Fruit fly (Drosophila melanogaster) whole organism, embryonic: ENCODE data around the gene Mettl4.

Experiments used
- Atf-2 ChIP-seq: fragments of 200-800 bp; sonication (Bioruptor generic); optimal IDR thresholded peaks from 2 replicates; lab custom pipeline; 2016; ENCODE audit warnings: missing biosample characterization, missing genetic modification characterization
- Bteb2 ChIP-seq: fragments of 200-800 bp; sonication (Bioruptor generic); optimal IDR thresholded peaks from 2 replicates; lab custom pipeline; 2016; ENCODE audit warnings: missing biosample characterization, missing genetic modification characterization
- CG10431 ChIP-seq: fragments of 200-800 bp; sonication (Bioruptor generic); optimal IDR thresholded peaks from 3 replicates; lab custom pipeline; 2018; ENCODE audit warnings: missing biosample characterization, mild to moderate bottlenecking, missing genetic modification characterization
- CG10654 ChIP-seq: fragments of 200-800 bp; sonication (Bioruptor generic); optimal IDR thresholded peaks from 2 replicates; lab custom pipeline; 2016; ENCODE audit warnings: missing biosample characterization, missing genetic modification characterization
- CG11504 ChIP-seq: fragments of 200-800 bp; sonication (Bioruptor generic); optimal IDR thresholded peaks from 3 replicates; lab custom pipeline; 2019; ENCODE audit warnings: missing biosample characterization, mild to moderate bottlenecking, missing genetic modification characterization, moderate library complexity
- CG12744 ChIP-seq: fragments of 200-800 bp; sonication (Bioruptor generic); optimal IDR thresholded peaks from 2 replicates; lab custom pipeline; 2016; ENCODE audit warnings: missing biosample characterization, missing genetic modification characterization
- CG12942 ChIP-seq: fragments of 200-800 bp; sonication (Bioruptor generic); optimal IDR thresholded peaks from 3 replicates; lab custom pipeline; 2016; ENCODE audit warnings: missing biosample characterization, missing genetic modification characterization
- CG16815 ChIP-seq: fragments of 200-800 bp; sonication (Bioruptor generic); optimal IDR thresholded peaks from 3 replicates; lab custom pipeline; 2017; ENCODE audit warnings: missing biosample characterization, mild to moderate bottlenecking, missing genetic modification characterization
- CG30020 ChIP-seq: fragments of 200-800 bp; optimal IDR thresholded peaks from 2 replicates; lab custom pipeline; 2019; ENCODE audit warnings: missing biosample characterization, mild to moderate bottlenecking, missing genetic modification characterization, moderate library complexity
- CG33213 ChIP-seq: fragments of 200-800 bp; sonication (Bioruptor generic); optimal IDR thresholded peaks from 3 replicates; lab custom pipeline; 2016; ENCODE audit warnings: missing biosample characterization, missing genetic modification characterization
- CG34422 ChIP-seq: fragments of 200-800 bp; sonication (Bioruptor generic); IDR thresholded peaks from 3 replicates; pipeline ENCODE4 v1.3.6; 2022; ENCODE audit warnings: missing biosample characterization, missing genetic modification characterization
- CG3995 ChIP-seq: fragments of 200-800 bp; sonication (Bioruptor generic); optimal IDR thresholded peaks from 3 replicates; lab custom pipeline; 2016; ENCODE audit warnings: missing biosample characterization, missing genetic modification characterization
- CG4820 ChIP-seq: fragments of 200-800 bp; sonication (Bioruptor generic); optimal IDR thresholded peaks from 3 replicates; lab custom pipeline; 2016; ENCODE audit warnings: missing biosample characterization, missing genetic modification characterization
- CG6272 ChIP-seq: fragments of 200-800 bp; sonication (Bioruptor generic); IDR thresholded peaks from 2 replicates; pipeline ENCODE4 v1.3.6; 2022; ENCODE audit warnings: missing biosample characterization, missing genetic modification characterization
- CG6654 ChIP-seq: fragments of 200-800 bp; sonication (Bioruptor generic); optimal IDR thresholded peaks from 2 replicates; lab custom pipeline; 2017; ENCODE audit warnings: missing biosample characterization, mild to moderate bottlenecking, missing genetic modification characterization
- CG9609 ChIP-seq: fragments of 200-800 bp; sonication (Bioruptor generic); optimal IDR thresholded peaks from 3 replicates; lab custom pipeline; 2016; ENCODE audit warnings: missing biosample characterization, missing genetic modification characterization
- Dbx ChIP-seq: fragments of 200-800 bp; sonication (Bioruptor generic); IDR thresholded peaks from 3 replicates; pipeline ENCODE4 v1.3.6; 2022; ENCODE audit warnings: missing biosample characterization, missing genetic modification characterization
- E2f2 ChIP-seq: fragments of 200-800 bp; sonication (Bioruptor generic); IDR thresholded peaks from 2 replicates; pipeline ENCODE4 v1.3.6; 2022; ENCODE audit warnings: missing biosample characterization, missing genetic modification characterization
- GATAe ChIP-seq: fragments of 200-800 bp; sonication (Bioruptor generic); conservative IDR thresholded peaks from 2 replicates; pipeline ENCODE4 v1.3.6; 2022; ENCODE audit warnings: missing biosample characterization, missing genetic modification characterization
- Gug ChIP-seq: fragments of 200-800 bp; sonication (Bioruptor generic); IDR thresholded peaks from 4 replicates; pipeline ENCODE4 v1.3.6; 2022; ENCODE audit warnings: missing biosample characterization, missing genetic modification characterization
- HLHmδ ChIP-seq: fragments of 200-800 bp; sonication (Bioruptor generic); optimal IDR thresholded peaks from 2 replicates; lab custom pipeline; 2018; ENCODE audit warnings: missing biosample characterization, mild to moderate bottlenecking, missing genetic modification characterization, moderate library complexity
- Lpt ChIP-seq: fragments of >200 bp; optimal IDR thresholded peaks from 2 replicates; lab custom pipeline; 2018; ENCODE audit warnings: missing biosample characterization, missing genetic modification characterization
- Poxn ChIP-seq: fragments of 200-800 bp; sonication (Bioruptor generic); IDR thresholded peaks from 2 replicates; pipeline ENCODE4 v1.3.6; 2022; ENCODE audit warnings: missing biosample characterization, missing genetic modification characterization
- Sin3A ChIP-seq: fragments of >200 bp; optimal IDR thresholded peaks from 2 replicates; lab custom pipeline; 2018
- TFAM ChIP-seq: fragments of 200-800 bp; sonication (Bioruptor generic); optimal IDR thresholded peaks from 2 replicates; lab custom pipeline; 2017; ENCODE audit warnings: missing biosample characterization, missing genetic modification characterization, inconsistent platforms
- amos ChIP-seq: fragments of 200-800 bp; sonication (Bioruptor generic); IDR thresholded peaks from 2 replicates; pipeline ENCODE4 v1.3.6; 2022; ENCODE audit warnings: missing biosample characterization, missing genetic modification characterization; ENCODE audit not compliant: partially characterized antibody
- aop ChIP-seq: fragments of 200-800 bp; sonication (Bioruptor generic); IDR thresholded peaks from 2 replicates; pipeline ENCODE4 v1.3.6; 2022; ENCODE audit warnings: missing biosample characterization, missing genetic modification characterization
- bsh ChIP-seq, 2 experiments: fragments of 200-800 bp; sonication (Bioruptor generic); optimal IDR thresholded peaks; 2 replicates each; lab custom pipeline; 2017 to 2018; ENCODE audit warnings: mild to moderate bottlenecking in 2 of 2, missing biosample characterization in 2 of 2, missing genetic modification characterization in 2 of 2, moderate library complexity in 1 of 2
- btn ChIP-seq: fragments of 200-800 bp; sonication (Bioruptor generic); optimal IDR thresholded peaks from 2 replicates; lab custom pipeline; 2016; ENCODE audit warnings: missing biosample characterization, missing genetic modification characterization
- chif ChIP-seq, 2 experiments: fragments of 200-800 bp; sonication (Bioruptor generic); optimal IDR thresholded peaks; 3 replicates each; lab custom pipeline; 2016; ENCODE audit warnings: missing biosample characterization in 2 of 2, missing genetic modification characterization in 2 of 2
- dati ChIP-seq: fragments of 200-800 bp; sonication (Bioruptor generic); IDR thresholded peaks from 2 replicates; pipeline ENCODE4 v1.3.6; 2022; ENCODE audit warnings: missing biosample characterization, missing genetic modification characterization
- dm ChIP-seq: fragments of 200-800 bp; sonication (Bioruptor generic); optimal IDR thresholded peaks from 3 replicates; lab custom pipeline; 2016; ENCODE audit warnings: missing biosample characterization, missing genetic modification characterization
- dmrt99B ChIP-seq: fragments of 200-800 bp; sonication (Bioruptor generic); optimal IDR thresholded peaks from 2 replicates; lab custom pipeline; 2018; ENCODE audit warnings: missing biosample characterization, mild to moderate bottlenecking, missing genetic modification characterization, moderate library complexity
- dysf ChIP-seq: fragments of 200-800 bp; sonication (Bioruptor generic); IDR thresholded peaks from 3 replicates; pipeline ENCODE4 v1.3.6; 2022; ENCODE audit warnings: missing biosample characterization, missing genetic modification characterization
- eve ChIP-seq, 2 experiments: fragments of >200 bp; optimal IDR thresholded peaks; 2 replicates each; lab custom pipeline; 2017; ENCODE audit warnings: missing biosample characterization in 2 of 2, missing genetic modification characterization in 2 of 2
- gcm2 ChIP-seq: fragments of 200-800 bp; sonication (Bioruptor generic); optimal IDR thresholded peaks from 2 replicates; lab custom pipeline; 2016; ENCODE audit warnings: missing biosample characterization, missing genetic modification characterization
- jumu ChIP-seq: fragments of 200-800 bp; sonication (Bioruptor generic); optimal IDR thresholded peaks from 3 replicates; lab custom pipeline; 2016; ENCODE audit warnings: missing biosample characterization, missing genetic modification characterization
- mirr ChIP-seq: fragments of 200-800 bp; sonication (Bioruptor generic); optimal IDR thresholded peaks from 3 replicates; lab custom pipeline; 2018; ENCODE audit warnings: missing biosample characterization, mild to moderate bottlenecking, missing genetic modification characterization
- nom ChIP-seq: fragments of 200-800 bp; sonication (Bioruptor generic); optimal IDR thresholded peaks from 2 replicates; lab custom pipeline; 2017; ENCODE audit warnings: missing biosample characterization, missing genetic modification characterization, mild to moderate bottlenecking, moderate library complexity, missing genetic modification reagents
- otp ChIP-seq: fragments of 200-800 bp; sonication (Bioruptor generic); IDR thresholded peaks from 3 replicates; pipeline ENCODE4, ENCODE4 v1.3.6; 2022; ENCODE audit warnings: missing biosample characterization, missing genetic modification characterization
- pb ChIP-seq: fragments of 200-800 bp; sonication (Bioruptor generic); optimal IDR thresholded peaks from 3 replicates; lab custom pipeline; 2016; ENCODE audit warnings: missing biosample characterization, missing genetic modification characterization
- pita ChIP-seq: fragments of 200-800 bp; sonication (Bioruptor generic); optimal IDR thresholded peaks from 2 replicates; lab custom pipeline; 2017; ENCODE audit warnings: missing biosample characterization, mild to moderate bottlenecking, missing genetic modification characterization
- ro ChIP-seq: fragments of 200-800 bp; sonication (Bioruptor generic); IDR thresholded peaks from 2 replicates; pipeline ENCODE4 v1.3.6; 2022; ENCODE audit warnings: missing biosample characterization, missing genetic modification characterization
- run ChIP-seq: fragments of 200-800 bp; sonication (Bioruptor generic); optimal IDR thresholded peaks from 3 replicates; lab custom pipeline; 2018; ENCODE audit warnings: missing biosample characterization, mild to moderate bottlenecking, missing genetic modification characterization
- scrt ChIP-seq: fragments of 200-800 bp; sonication (Bioruptor generic); optimal IDR thresholded peaks from 2 replicates; lab custom pipeline; 2018; ENCODE audit warnings: missing biosample characterization, mild to moderate bottlenecking, missing genetic modification characterization, moderate library complexity
- shn ChIP-seq: fragments of 200-800 bp; sonication (Bioruptor generic); optimal IDR thresholded peaks from 3 replicates; lab custom pipeline; 2016; ENCODE audit warnings: missing biosample characterization, missing genetic modification characterization
- ssp ChIP-seq: fragments of 200-800 bp; sonication (Bioruptor generic); IDR thresholded peaks from 2 replicates; pipeline ENCODE4 v1.3.6; 2022; ENCODE audit warnings: missing biosample characterization, missing genetic modification characterization
- tgo ChIP-seq: fragments of 200-800 bp; sonication (Bioruptor generic); IDR thresholded peaks from 3 replicates; pipeline ENCODE4 v1.3.6; 2022; ENCODE audit warnings: missing biosample characterization, missing genetic modification characterization
- trem ChIP-seq: fragments of 200-800 bp; optimal IDR thresholded peaks from 3 replicates; lab custom pipeline; 2019; ENCODE audit warnings: missing biosample characterization, mild to moderate bottlenecking, missing genetic modification characterization, moderate library complexity
- z ChIP-seq: fragments of 200-800 bp; sonication (Bioruptor generic); IDR thresholded peaks from 3 replicates; pipeline ENCODE4 v1.3.6; 2022; ENCODE audit warnings: missing biosample characterization, missing genetic modification characterization
- zen2 ChIP-seq: fragments of 200-800 bp; sonication (Bioruptor generic); IDR thresholded peaks from 3 replicates; pipeline ENCODE4 v1.3.6; 2022; ENCODE audit warnings: missing biosample characterization, missing genetic modification characterization; ENCODE audit not compliant: partially characterized antibody

Mettl4 gene

dm6 chr3R:16646952-16647715 is 3.8 kb downstream of the Mettl4 start, which contains the start of the genes CG10324 and CCT3 (continued):
- TF ChIP-seq ssp (GFP tag; lab: Robert Waterston, UW), result peak; percentile 90
- TF ChIP-seq CG33213, result no peak
- no peak for TF ChIP-seq dm (GFP tag; lab: Kevin White, UChicago)
- no peak for TF ChIP-seq TFAM (GFP tag; lab: Kevin White, UChicago)
- TF ChIP-seq aop (GFP tag; lab: Robert Waterston, UW), result no peak
- TF ChIP-seq CG30020 (tag; lab: Kevin White, UChicago), result peak; percentile 91
- TF ChIP-seq tgo (GFP tag; lab: Robert Waterston, UW), result peak; percentile 47; the same call in 1 of the 3 replicates
- TF ChIP-seq CG9609 (GFP tag; lab: Kevin White, UChicago), result peak; percentile 44
- TF ChIP-seq otp (GFP tag; lab: Robert Waterston, UW), result no peak
- no peak for TF ChIP-seq mirr (GFP tag; lab: Kevin White, UChicago)
- TF ChIP-seq CG3995 (GFP tag; lab: Kevin White, UChicago), result peak; percentile 98
- no peak for TF ChIP-seq dati (GFP tag; lab: Robert Waterston, UW)
- no peak for TF ChIP-seq dmrt99B (tag; lab: Kevin White, UChicago)
- TF ChIP-seq HLHmδ (GFP tag; lab: Kevin White, UChicago), result no peak
- peak; percentile 23 for TF ChIP-seq shn
- TF ChIP-seq Sin3A (lab: Kevin White, UChicago), result no peak
- TF ChIP-seq Lpt, result no peak
- TF ChIP-seq pb, result no peak
- TF ChIP-seq scrt, result no peak
- TF ChIP-seq z (GFP tag; lab: Robert Waterston, UW), result no peak
- no peak for TF ChIP-seq CG11504 (tag; lab: Kevin White, UChicago)
- peak; percentile 10 for TF ChIP-seq jumu (GFP tag; lab: Kevin White, UChicago)
- TF ChIP-seq CG12942 (GFP tag; lab: Kevin White, UChicago), result peak; percentile 31
- TF ChIP-seq Poxn (GFP tag; lab: Robert Waterston, UW), result no peak
- TF ChIP-seq nom (GFP tag; lab: Kevin White, UChicago), result peak; percentile 27
- no peak for TF ChIP-seq ro (GFP tag; lab: Robert Waterston, UW)
- peak; percentile 72 for TF ChIP-seq amos (GFP tag; lab: Robert Waterston, UW)
- no peak for TF ChIP-seq pita
- peak; percentile 44 for TF ChIP-seq CG10654 (GFP tag; lab: Kevin White, UChicago)
- no peak for TF ChIP-seq Gug
- TF ChIP-seq zen2 (GFP tag; lab: Robert Waterston, UW), result peak; percentile 49; the same call in 1 of the 3 replicates
- TF ChIP-seq CG6654, result no peak
- peak; percentile 44; the same call in 1 of the 3 replicates for TF ChIP-seq Dbx (GFP tag; lab: Robert Waterston, UW)
- no peak for TF ChIP-seq eve (GFP tag; optimal IDR thresholded peaks at IDR 0.05; lab: Kevin White, UChicago)
- peak; percentile 31 to 37 for TF ChIP-seq chif (GFP tag; optimal IDR thresholded peaks at IDR 0.05; lab: Kevin White, UChicago)
- TF ChIP-seq CG10431 (GFP tag; lab: Kevin White, UChicago), result no peak
- peak; percentile 48; the same call in 1 of the 3 replicates for TF ChIP-seq CG34422
- TF ChIP-seq bsh (GFP tag; optimal IDR thresholded peaks at IDR 0.05; lab: Kevin White, UChicago), result peak in 1 of 2 experiments; percentile 67
- TF ChIP-seq dysf, result peak; percentile 78
- peak; percentile 26 for TF ChIP-seq Atf-2 (GFP tag; lab: Kevin White, UChicago)
- no peak for TF ChIP-seq CG12744 (GFP tag; lab: Kevin White, UChicago)
- TF ChIP-seq trem, result peak; percentile 46
- TF ChIP-seq E2f2, result peak; percentile 79
- peak; percentile 52 for TF ChIP-seq CG16815 (GFP tag; lab: Kevin White, UChicago)
- no peak for TF ChIP-seq run (tag; lab: Kevin White, UChicago)
- peak; percentile 51 for TF ChIP-seq CG4820
- no peak for TF ChIP-seq btn (GFP tag; lab: Kevin White, UChicago)
- TF ChIP-seq gcm2 (GFP tag; lab: Kevin White, UChicago), result peak; percentile 4
- TF ChIP-seq GATAe (GFP tag; lab: Robert Waterston, UW), result no peak
- TF ChIP-seq CG6272 (GFP tag; lab: Robert Waterston, UW), result no peak
- peak; percentile 45 for TF ChIP-seq Bteb2 (GFP tag; lab: Kevin White, UChicago)
